Fruit fly (Drosophila melanogaster) whole organism, embryonic: ENCODE measurements around the gene Mtl.
A peak's percentile ranks its signal among the peaks of the same experiment; 100 is the strongest.

ENCODE experiments used
- ATbp ChIP-seq: fragments of 200-800 bp; sonication (Bioruptor generic); optimal IDR thresholded peaks from 2 replicates; lab custom pipeline; 2017; ENCODE audit warnings: missing biosample characterization, mild to moderate bottlenecking, missing genetic modification characterization, missing genetic modification reagents
- Antp ChIP-seq: fragments of 200-800 bp; sonication (Bioruptor generic); optimal IDR thresholded peaks from 3 replicates; lab custom pipeline; 2016; ENCODE audit warnings: missing biosample characterization, missing genetic modification characterization
- CG11398 ChIP-seq: fragments of 200-800 bp; sonication (Bioruptor generic); optimal IDR thresholded peaks from 2 replicates; lab custom pipeline; 2016; ENCODE audit warnings: missing biosample characterization, missing genetic modification characterization
- CG12659 ChIP-seq: fragments of 200-800 bp; sonication (Bioruptor generic); optimal IDR thresholded peaks from 3 replicates; lab custom pipeline; 2017; ENCODE audit warnings: mild to moderate bottlenecking, missing biosample characterization, missing genetic modification reagents, missing genetic modification characterization
- CG13287 ChIP-seq: fragments of 200-800 bp; sonication (Bioruptor generic); IDR thresholded peaks from 2 replicates; pipeline ENCODE4 v1.3.6; 2022; ENCODE audit warnings: missing biosample characterization, missing genetic modification characterization; ENCODE audit not compliant: partially characterized antibody
- CG14860 ChIP-seq: fragments of 200-800 bp; sonication (Bioruptor generic); IDR thresholded peaks from 3 replicates; pipeline ENCODE4 v1.3.6; 2022; ENCODE audit warnings: missing biosample characterization, missing genetic modification characterization; ENCODE audit not compliant: partially characterized antibody
- CG17612 ChIP-seq: fragments of 200-800 bp; sonication (Bioruptor generic); IDR thresholded peaks from 2 replicates; pipeline ENCODE4 v1.3.6; 2022; ENCODE audit warnings: missing biosample characterization, missing genetic modification characterization
- CG17829 ChIP-seq: fragments of 200-800 bp; optimal IDR thresholded peaks from 2 replicates; lab custom pipeline; 2019; ENCODE audit warnings: missing biosample characterization, mild to moderate bottlenecking, missing genetic modification characterization, moderate library complexity
- CG17912 ChIP-seq: fragments of 200-800 bp; sonication (Bioruptor generic); optimal IDR thresholded peaks from 2 replicates; lab custom pipeline; 2018; ENCODE audit warnings: missing biosample characterization, mild to moderate bottlenecking, missing genetic modification characterization
- CG2199 ChIP-seq: fragments of 200-800 bp; sonication (Bioruptor generic); IDR thresholded peaks from 3 replicates; pipeline ENCODE4 v1.3.6; 2022; ENCODE audit warnings: missing biosample characterization, missing genetic modification characterization
- CG2875 ChIP-seq: fragments of 200-800 bp; sonication (Bioruptor generic); optimal IDR thresholded peaks from 2 replicates; lab custom pipeline; 2017; ENCODE audit warnings: missing biosample characterization, mild to moderate bottlenecking, missing genetic modification characterization, missing genetic modification reagents
- CG3407 ChIP-seq: fragments of 200-800 bp; sonication (Bioruptor generic); optimal IDR thresholded peaks from 2 replicates; lab custom pipeline; 2018; ENCODE audit warnings: missing biosample characterization, mild to moderate bottlenecking, missing genetic modification characterization
- CG3838 ChIP-seq: fragments of 200-800 bp; sonication (Bioruptor generic); optimal IDR thresholded peaks from 3 replicates; lab custom pipeline; 2016; ENCODE audit warnings: missing biosample characterization, missing genetic modification characterization
- CG3847 ChIP-seq: fragments of 200-800 bp; sonication (Bioruptor generic); IDR thresholded peaks from 2 replicates; pipeline ENCODE4 v1.3.6; 2022; ENCODE audit warnings: missing biosample characterization, missing genetic modification characterization
- CG6272 ChIP-seq: fragments of 200-800 bp; sonication (Bioruptor generic); IDR thresholded peaks from 2 replicates; pipeline ENCODE4 v1.3.6; 2022; ENCODE audit warnings: missing biosample characterization, missing genetic modification characterization
- CG7963 ChIP-seq: fragments of 200-800 bp; sonication (Bioruptor generic); IDR thresholded peaks from 3 replicates; pipeline ENCODE4 v1.3.6; 2022; ENCODE audit warnings: missing biosample characterization, missing genetic modification characterization; ENCODE audit not compliant: partially characterized antibody
- CG8290 ChIP-seq, 3 experiments: fragments of 200-800 bp; sonication (Bioruptor generic); optimal IDR thresholded peaks; 2 replicates each; lab custom pipeline; 2016 to 2019; ENCODE audit warnings: missing biosample characterization in 3 of 3, missing genetic modification characterization in 3 of 3, mild to moderate bottlenecking in 2 of 3, moderate library complexity in 1 of 3
- Camta ChIP-seq: fragments of 200-800 bp; sonication (Bioruptor generic); optimal IDR thresholded peaks from 2 replicates; lab custom pipeline; 2016; ENCODE audit warnings: missing biosample characterization, missing genetic modification characterization
- Dip2 ChIP-seq: fragments of 200-800 bp; sonication (Bioruptor generic); IDR thresholded peaks from 2 replicates; pipeline ENCODE4 v1.3.6; 2022; ENCODE audit warnings: missing biosample characterization, missing genetic modification characterization
- Dp ChIP-seq: fragments of 200-800 bp; sonication (Bioruptor generic); optimal IDR thresholded peaks from 2 replicates; lab custom pipeline; 2018; ENCODE audit warnings: missing biosample characterization, mild to moderate bottlenecking, missing genetic modification characterization, moderate library complexity
- E2f1 ChIP-seq: fragments of 200-800 bp; sonication (Bioruptor generic); IDR thresholded peaks from 2 replicates; pipeline ENCODE4 v1.3.6; 2022; ENCODE audit warnings: missing biosample characterization, missing genetic modification characterization
- HLH3B ChIP-seq: fragments of 200-800 bp; sonication (Bioruptor generic); IDR thresholded peaks from 2 replicates; pipeline ENCODE4 v1.3.6; 2022; ENCODE audit warnings: missing biosample characterization, missing genetic modification characterization
- HLHmδ ChIP-seq: fragments of 200-800 bp; sonication (Bioruptor generic); optimal IDR thresholded peaks from 2 replicates; lab custom pipeline; 2018; ENCODE audit warnings: missing biosample characterization, mild to moderate bottlenecking, missing genetic modification characterization, moderate library complexity
- Jarid2 ChIP-seq: fragments of 200-800 bp; sonication (Bioruptor generic); optimal IDR thresholded peaks from 3 replicates; lab custom pipeline; 2017; ENCODE audit warnings: mild to moderate bottlenecking, missing biosample characterization, missing genetic modification reagents, missing genetic modification characterization
- Med ChIP-seq: fragments of 200-800 bp; sonication (Bioruptor generic); peaks from one replicate; lab custom pipeline; 2016; ENCODE audit warnings: missing biosample characterization, missing genetic modification characterization, mild to moderate bottlenecking, inconsistent platforms, moderate library complexity
- NC2α ChIP-seq: fragments of 200-800 bp; sonication (Bioruptor generic); optimal IDR thresholded peaks from 2 replicates; lab custom pipeline; 2016; ENCODE audit warnings: missing biosample characterization, missing genetic modification characterization
- Nf-YC ChIP-seq: fragments of 200-800 bp; optimal IDR thresholded peaks from 3 replicates; lab custom pipeline; 2019; ENCODE audit warnings: missing biosample characterization, mild to moderate bottlenecking, missing genetic modification characterization, moderate library complexity
- Scr ChIP-seq: fragments of 200-800 bp; sonication (Bioruptor generic); IDR thresholded peaks from 2 replicates; pipeline ENCODE4 v1.3.6; 2022; ENCODE audit warnings: missing biosample characterization, missing genetic modification characterization; ENCODE audit not compliant: partially characterized antibody
- Sry-β ChIP-seq: fragments of 200-800 bp; sonication (Bioruptor generic); optimal IDR thresholded peaks from 2 replicates; lab custom pipeline; 2018; ENCODE audit warnings: missing biosample characterization, mild to moderate bottlenecking, missing genetic modification characterization, moderate library complexity
- Ssrp ChIP-seq: fragments of 200-800 bp; sonication (Bioruptor generic); optimal IDR thresholded peaks from 2 replicates; lab custom pipeline; 2018; ENCODE audit warnings: missing biosample characterization, mild to moderate bottlenecking, missing genetic modification characterization, moderate library complexity
- Trl ChIP-seq, 3 experiments: fragments of >200 bp in 2 of 3; fragments of 200-800 bp in 1 of 3; sonication (Bioruptor generic) in 1 of 3; optimal IDR thresholded peaks; 2 replicates in 1 of 3; 3 replicates in 2 of 3; lab custom pipeline; 2016 to 2017; ENCODE audit warnings: missing biosample characterization in 1 of 3, missing genetic modification characterization in 1 of 3
- amos ChIP-seq: fragments of 200-800 bp; sonication (Bioruptor generic); IDR thresholded peaks from 2 replicates; pipeline ENCODE4 v1.3.6; 2022; ENCODE audit warnings: missing biosample characterization, missing genetic modification characterization; ENCODE audit not compliant: partially characterized antibody
- aop ChIP-seq: fragments of 200-800 bp; sonication (Bioruptor generic); IDR thresholded peaks from 2 replicates; pipeline ENCODE4 v1.3.6; 2022; ENCODE audit warnings: missing biosample characterization, missing genetic modification characterization
- dan ChIP-seq: fragments of 200-800 bp; sonication (Bioruptor generic); IDR thresholded peaks from 2 replicates; pipeline ENCODE4 v1.3.6; 2022; ENCODE audit warnings: missing biosample characterization, missing genetic modification characterization
- emc ChIP-seq: fragments of 200-800 bp; sonication (Bioruptor generic); optimal IDR thresholded peaks from 2 replicates; lab custom pipeline; 2016; ENCODE audit warnings: missing biosample characterization, missing genetic modification characterization
- ewg ChIP-seq: fragments of 200-800 bp; sonication (Bioruptor generic); optimal IDR thresholded peaks from 3 replicates; lab custom pipeline; 2017; ENCODE audit warnings: mild to moderate bottlenecking, missing biosample characterization, missing genetic modification reagents, missing genetic modification characterization
- fd3F ChIP-seq: fragments of 200-800 bp; sonication (Bioruptor generic); optimal IDR thresholded peaks from 2 replicates; lab custom pipeline; 2018; ENCODE audit warnings: missing biosample characterization, mild to moderate bottlenecking, missing genetic modification characterization, moderate library complexity
- gt ChIP-seq: fragments of 200-800 bp; sonication (Bioruptor generic); IDR thresholded peaks from 2 replicates; pipeline ENCODE4 v1.3.6; 2022; ENCODE audit warnings: missing biosample characterization, missing genetic modification characterization
- hth ChIP-seq: fragments of >200 bp; optimal IDR thresholded peaks from 2 replicates; lab custom pipeline; 2017; ENCODE audit warnings: inconsistent platforms
- lola ChIP-seq, 3 experiments: fragments of >200 bp in 2 of 3; fragments of 200-800 bp in 1 of 3; sonication (Bioruptor generic) in 1 of 3; optimal IDR thresholded peaks; 2 replicates each; lab custom pipeline; 2017 to 2019; ENCODE audit warnings: missing biosample characterization in 3 of 3, missing genetic modification characterization in 3 of 3, mild to moderate bottlenecking in 1 of 3, moderate library complexity in 1 of 3
- onecut ChIP-seq: fragments of 200-800 bp; sonication (Bioruptor generic); IDR thresholded peaks from 2 replicates; pipeline ENCODE4 v1.3.6; 2022; ENCODE audit warnings: missing biosample characterization, missing genetic modification characterization
- pan ChIP-seq, 4 experiments: fragments of >200 bp in 3 of 4; fragments of 200-800 bp in 1 of 4; sonication (Bioruptor generic) in 1 of 4; optimal IDR thresholded peaks in 3 of 4; IDR thresholded peaks in 1 of 4; 2 replicates each; pipeline versions ENCODE4 v1.3.6 to Lab custom; 2017 to 2022; ENCODE audit warnings: missing biosample characterization in 2 of 4, missing genetic modification characterization in 2 of 4, mixed read lengths in 1 of 4
- prd ChIP-seq, 3 experiments: fragments of >200 bp in 2 of 3; fragments of 200-800 bp in 1 of 3; sonication (Bioruptor generic) in 1 of 3; optimal IDR thresholded peaks in 2 of 3; IDR thresholded peaks in 1 of 3; 2 replicates in 2 of 3; 3 replicates in 1 of 3; pipeline versions ENCODE4 v1.3.6 to Lab custom; 2017 to 2022; ENCODE audit warnings: missing biosample characterization in 1 of 3, missing genetic modification characterization in 1 of 3
- so ChIP-seq: fragments of 200-800 bp; sonication (Bioruptor generic); IDR thresholded peaks from 3 replicates; pipeline ENCODE4 v1.3.6; 2022; ENCODE audit warnings: missing biosample characterization, missing genetic modification characterization
- stwl ChIP-seq: fragments of 200-800 bp; sonication (Bioruptor generic); optimal IDR thresholded peaks from 3 replicates; lab custom pipeline; 2018; ENCODE audit warnings: missing biosample characterization, mild to moderate bottlenecking, missing genetic modification characterization, moderate library complexity
- tap ChIP-seq: fragments of 200-800 bp; optimal IDR thresholded peaks from 3 replicates; lab custom pipeline; 2019; ENCODE audit warnings: missing biosample characterization, mild to moderate bottlenecking, missing genetic modification characterization, moderate library complexity
- tio ChIP-seq: fragments of 200-800 bp; sonication (Bioruptor generic); optimal IDR thresholded peaks from 2 replicates; lab custom pipeline; 2017; ENCODE audit warnings: missing biosample characterization, missing genetic modification characterization, inconsistent platforms
- zfh1 ChIP-seq: fragments of 200-800 bp; sonication (Bioruptor generic); IDR thresholded peaks from 3 replicates; pipeline ENCODE4 v1.3.6; 2022; ENCODE audit warnings: missing biosample characterization, missing genetic modification characterization

Gene Mtl

DNA sequence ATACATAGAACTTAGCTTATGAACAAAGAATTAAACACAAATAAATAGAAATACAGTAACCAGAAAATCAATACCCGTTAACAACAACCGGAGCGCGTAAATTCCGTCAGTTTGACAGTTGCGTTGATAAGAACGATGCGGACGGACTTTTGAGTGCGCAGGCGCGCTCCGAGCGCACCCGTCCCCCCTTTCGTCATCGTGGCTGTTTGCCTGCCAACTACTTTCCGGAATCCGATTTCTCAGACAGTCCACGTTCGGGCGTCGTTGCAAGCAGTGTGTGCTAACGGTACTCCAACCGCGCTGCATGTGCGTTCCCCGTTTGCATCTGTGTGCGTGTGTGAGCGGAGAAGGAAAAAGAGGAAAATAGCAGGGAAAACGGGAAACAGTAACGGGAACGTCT lies 28.2 kb upstream of the Mtl start (continued):
- no peak for TF ChIP-seq ATbp (GFP tag; lab: Kevin White, UChicago)
- TF ChIP-seq Jarid2 (GFP tag; lab: Kevin White, UChicago): peak; percentile 70
- no peak for TF ChIP-seq CG7963 (GFP tag; lab: Robert Waterston, UW)
- TF ChIP-seq NC2α (GFP tag; lab: Kevin White, UChicago): no peak
- TF ChIP-seq Dip2 (GFP tag; lab: Robert Waterston, UW): no peak
- TF ChIP-seq CG14860 (GFP tag; lab: Robert Waterston, UW): no peak
- TF ChIP-seq Trl (optimal IDR thresholded peaks at IDR 0.05; lab: Kevin White, UChicago): peak in 1 of 2 experiments; percentile 0
- TF ChIP-seq Trl (GFP tag; optimal IDR thresholded peaks at IDR 0.05; lab: Kevin White, UChicago): no peak
- TF ChIP-seq pan (optimal IDR thresholded peaks at IDR 0.05; lab: Kevin White, UChicago): no peak
- no peak for TF ChIP-seq pan (GFP tag; optimal IDR thresholded peaks at IDR 0.05 in 1 of 2, IDR thresholded peaks at IDR 0.05 in 1 of 2)
- TF ChIP-seq hth (lab: Kevin White, UChicago): no peak
- peak; percentile 21; the same call in 1 of the 3 replicates for TF ChIP-seq so
- TF ChIP-seq fd3F (GFP tag; lab: Kevin White, UChicago): no peak
- peak; percentile 94 for TF ChIP-seq onecut (GFP tag; lab: Robert Waterston, UW)
- TF ChIP-seq CG13287 (GFP tag; lab: Robert Waterston, UW): no peak
- TF ChIP-seq CG6272: peak; percentile 22; the same call in 1 of the 2 replicates
- TF ChIP-seq Dp: no peak
- no peak for TF ChIP-seq tio (GFP tag; lab: Kevin White, UChicago)
- TF ChIP-seq CG3407 (GFP tag; lab: Kevin White, UChicago): no peak
- TF ChIP-seq CG2199 (GFP tag; lab: Robert Waterston, UW): no peak
- TF ChIP-seq CG17612 (GFP tag; lab: Robert Waterston, UW): no peak
- TF ChIP-seq CG3847: no peak
- TF ChIP-seq emc (GFP tag; lab: Kevin White, UChicago): no peak
- no peak for TF ChIP-seq Sry-β (GFP tag; lab: Kevin White, UChicago)
- TF ChIP-seq E2f1 (GFP tag; lab: Robert Waterston, UW): no peak
- TF ChIP-seq Med (GFP tag; lab: Kevin White, UChicago): peak; percentile 87
- TF ChIP-seq prd (optimal IDR thresholded peaks at IDR 0.05; lab: Kevin White, UChicago): no peak
- TF ChIP-seq prd (GFP tag; IDR thresholded peaks at IDR 0.05; lab: Robert Waterston, UW): no peak
- TF ChIP-seq CG12659: no peak
- no peak for TF ChIP-seq CG3838 (GFP tag; lab: Kevin White, UChicago)
- TF ChIP-seq tap (tag; lab: Kevin White, UChicago): no peak
- TF ChIP-seq Antp (GFP tag; lab: Kevin White, UChicago): no peak
- 0 out of 3 replicates have a peak, but pooled peaks have one; percentile 12 for TF ChIP-seq zfh1 (GFP tag; lab: Robert Waterston, UW)
- TF ChIP-seq stwl (tag; lab: Kevin White, UChicago): no peak
- TF ChIP-seq aop (GFP tag; lab: Robert Waterston, UW): no peak
- no peak for TF ChIP-seq gt (GFP tag; lab: Robert Waterston, UW)
- TF ChIP-seq HLH3B (GFP tag; lab: Robert Waterston, UW): 0 out of 2 replicates have a peak, but pooled peaks have one; percentile 6
- no peak for TF ChIP-seq Ssrp (tag; lab: Kevin White, UChicago)
- peak; percentile 96 for TF ChIP-seq ewg (GFP tag; lab: Kevin White, UChicago)
- no peak for TF ChIP-seq CG17912 (GFP tag; lab: Kevin White, UChicago)
- TF ChIP-seq HLHmδ (GFP tag; lab: Kevin White, UChicago): peak; percentile 25
- no peak for TF ChIP-seq Nf-YC (tag; lab: Kevin White, UChicago)
- TF ChIP-seq Camta (GFP tag; lab: Kevin White, UChicago): no peak
- peak; percentile 40; the same call in 1 of the 2 replicates for TF ChIP-seq amos (GFP tag; lab: Robert Waterston, UW)
- TF ChIP-seq CG11398 (GFP tag; lab: Kevin White, UChicago): no peak
- TF ChIP-seq CG8290 (GFP tag; optimal IDR thresholded peaks at IDR 0.05; lab: Kevin White, UChicago): no peak
- peak in 1 of 2 experiments; percentile 46 for TF ChIP-seq CG8290 (tag; optimal IDR thresholded peaks at IDR 0.05; lab: Kevin White, UChicago)
- no peak for TF ChIP-seq lola (GFP tag; optimal IDR thresholded peaks at IDR 0.05; lab: Kevin White, UChicago)
- TF ChIP-seq Scr (GFP tag; lab: Robert Waterston, UW): no peak
- no peak for TF ChIP-seq CG17829 (tag; lab: Kevin White, UChicago)
- no peak for TF ChIP-seq dan
- TF ChIP-seq CG2875 (GFP tag; lab: Kevin White, UChicago): no peak
